Worm (Caenorhabditis elegans): Measurements from ENCODE around the gene C08G5.7.

DNA sequence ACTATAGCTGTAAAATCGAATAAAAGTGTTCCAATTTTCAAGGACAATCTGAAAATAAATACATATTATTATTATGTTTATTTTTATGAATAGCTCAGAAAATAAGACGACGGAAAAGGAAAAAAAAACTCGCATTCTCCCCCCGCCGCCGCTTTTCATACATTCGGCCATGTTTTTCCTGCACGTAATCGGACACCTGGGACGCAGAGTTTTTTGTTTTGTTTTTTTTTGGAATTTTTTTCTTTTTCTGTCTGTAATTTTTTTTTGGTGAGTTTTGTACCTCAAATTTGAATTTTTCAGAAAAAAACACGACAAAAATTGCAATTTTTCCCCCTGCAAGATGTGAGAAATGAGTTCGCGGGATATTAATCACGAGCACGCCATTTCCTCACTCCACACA is 5.1 kb upstream of the C08G5.7 start, which contains the start of gene C08G5.6:
- TF ChIP-seq egl-18 (GFP tag; IDR thresholded peaks at IDR 0.05) (no peak), egl-44 (GFP tag; IDR thresholded peaks at IDR 0.05) (no peak), sdz-38 (tag; optimal IDR thresholded peaks at IDR 0.05) (no peak), nhr-90 (tag; optimal IDR thresholded peaks at IDR 0.05) (no peak), snpc-3.4 (tag; optimal IDR thresholded peaks at IDR 0.05) (no peak), attf-5 (GFP tag; optimal IDR thresholded peaks at IDR 0.05) (no peak), snpc-4 (GFP tag; optimal IDR thresholded peaks at IDR 0.05) (no peak), snpc-4 (tag; optimal IDR thresholded peaks at IDR 0.05) (no peak), let-607 (tag; optimal IDR thresholded peaks at IDR 0.05) (no peak)

Measured in whole organism, young adult.